Worm (Caenorhabditis elegans) whole organism, L1 larva: ENCODE measurements around the gene mvk-1.

Experiments
- F16B12.6 ChIP-seq: fragments of 150-350 bp; optimal IDR thresholded peaks from 2 replicates; lab custom pipeline; 2014; ENCODE audit warnings: missing biosample characterization, missing genetic modification characterization
- alr-1 ChIP-seq: fragments of 200-800 bp; sonication (Bioruptor generic); optimal IDR thresholded peaks from 2 replicates; lab custom pipeline; 2018; ENCODE audit warnings: borderline replicate concordance, mild to moderate bottlenecking, missing genetic modification characterization, missing compliant biosample characterization
- ama-1 ChIP-seq: fragments of 150-350 bp; optimal IDR thresholded peaks from 2 replicates; lab custom pipeline; 2014
- blmp-1 ChIP-seq: fragments of 150-350 bp; optimal IDR thresholded peaks from 2 replicates; lab custom pipeline; 2014; ENCODE audit warnings: missing biosample characterization, missing genetic modification characterization
- ceh-8 ChIP-seq: fragments of 200-800 bp; sonication (Bioruptor generic); optimal IDR thresholded peaks from 2 replicates; lab custom pipeline; 2018; ENCODE audit warnings: mild to moderate bottlenecking, missing genetic modification characterization, moderate library complexity, missing compliant biosample characterization
- ceh-88 ChIP-seq: fragments of 200-800 bp; sonication (Bioruptor generic); IDR thresholded peaks from 2 replicates; pipeline ENCODE4 v1.3.6; 2022; ENCODE audit warnings: missing genetic modification characterization, missing compliant biosample characterization
- ceh-90 ChIP-seq: sonication (generic microtip); optimal IDR thresholded peaks from 2 replicates; lab custom pipeline; 2016; ENCODE audit warnings: missing genetic modification characterization, missing compliant biosample characterization
- ces-1 ChIP-seq: fragments of 150-350 bp; optimal IDR thresholded peaks from 2 replicates; lab custom pipeline; 2014; ENCODE audit warnings: missing biosample characterization, missing genetic modification reagents, missing genetic modification characterization
- dpl-1 ChIP-seq, 3 experiments: fragments of 150-350 bp in 2 of 3; sonication (generic microtip) in 1 of 3; optimal IDR thresholded peaks; 2 replicates each; lab custom pipeline; 2014 to 2017; ENCODE audit warnings: missing biosample characterization in 3 of 3, missing genetic modification characterization in 3 of 3, missing genetic modification reagents in 3 of 3
- dsc-1 ChIP-seq: sonication (generic microtip); optimal IDR thresholded peaks from 2 replicates; lab custom pipeline; 2016; ENCODE audit warnings: mild to moderate bottlenecking, missing genetic modification characterization, missing compliant biosample characterization
- efl-1 ChIP-seq, 4 experiments: fragments of 150-350 bp; optimal IDR thresholded peaks in 3 of 4; peaks in 1 of 4; 1 replicate in 1 of 4; 2 replicates in 3 of 4; lab custom pipeline; 2014; ENCODE audit warnings: missing biosample characterization in 2 of 4, missing genetic modification characterization in 2 of 4, missing genetic modification reagents in 2 of 4
- efl-3 ChIP-seq: fragments of 200-800 bp; sonication (Bioruptor generic); optimal IDR thresholded peaks from 2 replicates; lab custom pipeline; 2018; ENCODE audit warnings: mild to moderate bottlenecking, missing genetic modification characterization, missing compliant biosample characterization
- egl-13 ChIP-seq: sonication (generic microtip); optimal IDR thresholded peaks from 2 replicates; lab custom pipeline; 2016; ENCODE audit warnings: missing genotype, missing genetic modification reagents, missing genetic modification characterization, missing compliant biosample characterization
- egl-27 ChIP-seq, 2 experiments: fragments of 150-350 bp in 1 of 2; sonication (generic microtip); optimal IDR thresholded peaks; 3 replicates each; lab custom pipeline; 2017 to 2018; ENCODE audit warnings: missing biosample characterization in 2 of 2, missing genetic modification characterization in 2 of 2, missing genetic modification reagents in 2 of 2
- ets-5 ChIP-seq: fragments of 200-800 bp; sonication (Bioruptor generic); IDR thresholded peaks from 2 replicates; pipeline ENCODE4 v1.3.6; 2022; ENCODE audit warnings: missing genetic modification characterization, missing compliant biosample characterization
- lin-14 ChIP-seq: fragments of 200-800 bp; sonication (Bioruptor generic); optimal IDR thresholded peaks from 2 replicates; lab custom pipeline; 2018; ENCODE audit warnings: mild to moderate bottlenecking, missing genetic modification characterization, moderate library complexity, missing compliant biosample characterization
- lin-15B ChIP-seq: fragments of 150-350 bp; sonication (generic microtip); optimal IDR thresholded peaks from 3 replicates; lab custom pipeline; 2014; ENCODE audit warnings: missing biosample characterization, missing genetic modification characterization
- lin-39 ChIP-seq: fragments of 150-350 bp; optimal IDR thresholded peaks from 2 replicates; lab custom pipeline; 2014; ENCODE audit warnings: missing biosample characterization, missing genetic modification reagents, missing genetic modification characterization
- lir-3 ChIP-seq: sonication (generic microtip); optimal IDR thresholded peaks from 2 replicates; lab custom pipeline; 2016; ENCODE audit warnings: mild to moderate bottlenecking, missing genetic modification characterization, moderate library complexity, missing compliant biosample characterization; ENCODE audit not compliant: poor library complexity
- lsy-2 ChIP-seq, 2 experiments: fragments of 150-350 bp; optimal IDR thresholded peaks; 2 replicates each; lab custom pipeline; 2014; ENCODE audit warnings: missing biosample characterization in 2 of 2, missing genetic modification characterization in 2 of 2
- mep-1 ChIP-seq: fragments of 150-350 bp; optimal IDR thresholded peaks from 2 replicates; lab custom pipeline; 2014; ENCODE audit warnings: missing biosample characterization, missing genetic modification characterization
- nhr-20 ChIP-seq: sonication (generic microtip); optimal IDR thresholded peaks from 2 replicates; lab custom pipeline; 2016; ENCODE audit warnings: mild to moderate bottlenecking, missing genetic modification characterization, missing compliant biosample characterization
- nhr-47 ChIP-seq: sonication (generic microtip); optimal IDR thresholded peaks from 2 replicates; lab custom pipeline; 2016; ENCODE audit warnings: mild to moderate bottlenecking, missing genetic modification characterization, moderate library complexity, missing compliant biosample characterization
- nhr-71 ChIP-seq: sonication (generic microtip); optimal IDR thresholded peaks from 2 replicates; lab custom pipeline; 2016; ENCODE audit warnings: mild to moderate bottlenecking, missing genetic modification characterization, moderate library complexity, missing compliant biosample characterization
- nhr-84 ChIP-seq: sonication (generic microtip); optimal IDR thresholded peaks from 2 replicates; lab custom pipeline; 2017; ENCODE audit warnings: missing biosample characterization, missing genetic modification characterization
- nhr-85 ChIP-seq: sonication (generic microtip); peaks from one replicate; lab custom pipeline; 2016; ENCODE audit warnings: missing genetic modification characterization, inconsistent platforms, missing compliant biosample characterization
- pag-3 ChIP-seq: sonication (generic microtip); optimal IDR thresholded peaks from 2 replicates; lab custom pipeline; 2017; ENCODE audit warnings: missing genetic modification characterization, mild to moderate bottlenecking, missing compliant biosample characterization, antibody characterized with exemption, borderline replicate concordance; ENCODE audit not compliant: insufficient read depth
- rnt-1 ChIP-seq: sonication (generic microtip); optimal IDR thresholded peaks from 2 replicates; lab custom pipeline; 2016; ENCODE audit warnings: mild to moderate bottlenecking, missing genetic modification characterization, moderate library complexity, missing compliant biosample characterization
- skn-1 ChIP-seq: fragments of 150-350 bp; optimal IDR thresholded peaks from 2 replicates; lab custom pipeline; 2014; ENCODE audit warnings: missing biosample characterization, missing genetic modification characterization
- snu-23 ChIP-seq: sonication (generic microtip); optimal IDR thresholded peaks from 2 replicates; lab custom pipeline; 2016; ENCODE audit warnings: missing genetic modification characterization, missing compliant biosample characterization
- sptf-1 ChIP-seq: fragments of 150-350 bp; optimal IDR thresholded peaks from 2 replicates; lab custom pipeline; 2014; ENCODE audit warnings: missing biosample characterization, missing genetic modification characterization
- sup-37 ChIP-seq: fragments of 200-800 bp; sonication (Bioruptor generic); optimal IDR thresholded peaks from 2 replicates; lab custom pipeline; 2018; ENCODE audit warnings: mild to moderate bottlenecking, missing genetic modification characterization, missing compliant biosample characterization
- swsn-7 ChIP-seq: sonication (generic microtip); optimal IDR thresholded peaks from 2 replicates; lab custom pipeline; 2016; ENCODE audit warnings: missing genetic modification characterization, missing compliant biosample characterization
- unc-30 ChIP-seq: sonication (generic microtip); optimal IDR thresholded peaks from 2 replicates; lab custom pipeline; 2017; ENCODE audit warnings: missing biosample characterization, missing genetic modification characterization
- unc-62 ChIP-seq: fragments of 150-350 bp; optimal IDR thresholded peaks from 2 replicates; lab custom pipeline; 2014; ENCODE audit warnings: missing biosample characterization, missing genetic modification reagents, missing genetic modification characterization
- unc-86 ChIP-seq: sonication (generic microtip); optimal IDR thresholded peaks from 2 replicates; lab custom pipeline; 2016; ENCODE audit warnings: missing genetic modification characterization, missing compliant biosample characterization
- xbp-1 ChIP-seq: sonication (generic microtip); optimal IDR thresholded peaks from 2 replicates; lab custom pipeline; 2016; ENCODE audit warnings: missing genetic modification characterization, missing compliant biosample characterization
- zip-4 ChIP-seq: fragments of 200-800 bp; sonication (Bioruptor generic); optimal IDR thresholded peaks from 2 replicates; lab custom pipeline; 2018; ENCODE audit warnings: mild to moderate bottlenecking, missing genetic modification characterization, moderate library complexity, missing compliant biosample characterization
- ztf-11 ChIP-seq, 2 experiments: sonication (generic microtip); optimal IDR thresholded peaks; 2 replicates each; lab custom pipeline; 2016 to 2017; ENCODE audit warnings: missing genetic modification characterization in 2 of 2, missing biosample characterization in 1 of 2, missing compliant biosample characterization in 1 of 2

mvk-1 gene

DNA sequence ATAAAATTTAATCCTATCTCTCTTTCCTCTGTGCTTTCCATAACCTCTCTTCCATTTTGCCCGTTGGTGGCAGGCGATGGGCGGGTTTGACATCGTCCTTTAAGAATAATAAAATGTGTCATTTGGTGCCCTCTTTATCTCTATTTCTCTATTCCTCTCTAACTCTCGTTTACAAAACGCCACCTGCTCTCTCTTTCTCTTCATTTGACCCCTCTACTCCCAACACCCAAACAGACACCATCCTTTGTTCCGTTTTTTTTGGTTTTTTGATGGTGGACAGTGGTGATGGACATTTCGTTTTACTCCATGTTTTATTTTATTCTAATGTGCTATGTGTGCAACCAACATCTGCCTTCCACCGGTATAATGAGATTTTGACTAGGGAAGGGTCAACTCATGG lies 57.2 kb downstream of the mvk-1 start (continued):
- TF ChIP-seq sptf-1 (no peak), lin-39 (tag; lab: Kevin White, UChicago) (no peak), swsn-7 (peak; percentile 16), pag-3 (tag; lab: Kevin White, UChicago) (no peak), nhr-71 (tag; lab: Kevin White, UChicago) (peak; percentile 32), rnt-1 (peak; percentile 43), xbp-1 (tag; lab: Kevin White, UChicago) (no peak)

DNA sequence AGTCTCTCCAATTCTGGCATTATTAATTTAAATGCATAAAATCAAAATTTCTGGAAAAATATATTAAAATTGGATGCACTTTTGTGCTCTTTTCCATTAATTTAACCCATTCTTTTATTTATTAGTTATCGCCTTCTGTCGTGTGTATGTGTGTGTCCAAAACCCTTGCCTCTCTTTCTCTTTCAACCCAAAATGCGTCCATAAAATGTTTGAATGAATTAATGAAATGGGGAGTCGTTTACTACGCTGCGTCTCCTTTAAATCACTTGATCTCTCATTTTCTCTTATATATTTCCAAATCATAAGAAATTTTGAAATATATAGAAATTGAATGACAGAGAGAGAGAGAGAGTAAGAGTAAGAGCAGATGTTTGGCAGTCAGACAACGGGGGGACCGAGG lies 58.1 kb downstream of the mvk-1 start:
- TF ChIP-seq unc-30 (no peak), lir-3 (tag; lab: Kevin White, UChicago) (no peak), ces-1 (GFP tag; lab: Kevin White, UChicago) (no peak), dsc-1 (tag; lab: Kevin White, UChicago) (peak; percentile 12), F16B12.6 (no peak), ets-5 (GFP tag; lab: Robert Waterston, UW) (no peak), lin-14 (GFP tag; lab: Kevin White, UChicago) (peak; percentile 50), ceh-90 (no peak), ceh-8 (GFP tag; lab: Kevin White, UChicago) (no peak), sup-37 (GFP tag; lab: Kevin White, UChicago) (no peak), egl-27 (tag; optimal IDR thresholded peaks at IDR 0.05; lab: Kevin White, UChicago) (no peak), nhr-20 (tag; lab: Kevin White, UChicago) (no peak), nhr-85 (peak; percentile 27), nhr-71 (tag; lab: Kevin White, UChicago) (peak; percentile 19), efl-1 (optimal IDR thresholded peaks at IDR 0.05; lab: Kevin White, UChicago) (no peak), efl-1 (GFP tag; optimal IDR thresholded peaks at IDR 0.05 in 1 of 2; lab: Kevin White, UChicago) (no peak), ama-1 (lab: Kevin White, UChicago) (no peak), mep-1 (peak; percentile 44), blmp-1 (peak; percentile 14), snu-23 (GFP tag; lab: Kevin White, UChicago) (no peak), lin-15B (tag; lab: Kevin White, UChicago) (no peak), dpl-1 (GFP tag; optimal IDR thresholded peaks at IDR 0.05; lab: Kevin White, UChicago) (no peak), zip-4 (no peak), unc-86 (peak; percentile 12), xbp-1 (tag; lab: Kevin White, UChicago) (no peak), lsy-2 (tag; optimal IDR thresholded peaks at IDR 0.05; lab: Kevin White, UChicago) (peak in 1 of 2 experiments; percentile 14), egl-13 (no peak), nhr-84 (no peak), alr-1 (no peak), ztf-11 (tag; optimal IDR thresholded peaks at IDR 0.05; lab: Kevin White, UChicago) (no peak), unc-62 (no peak), nhr-47 (tag; lab: Kevin White, UChicago) (peak; percentile 14), skn-1 (tag; lab: Kevin White, UChicago) (peak; percentile 44), ceh-88 (GFP tag; lab: Robert Waterston, UW) (no peak), efl-3 (GFP tag; lab: Kevin White, UChicago) (no peak)
